Worm (Caenorhabditis elegans) whole organism, L4 larva: ENCODE data around the gene rbc-2.

Experiments
- F10B5.3 ChIP-seq: sonication (generic microtip); optimal IDR thresholded peaks from 2 replicates; lab custom pipeline; 2016; ENCODE audit warnings: mild to moderate bottlenecking, missing genetic modification characterization, missing compliant biosample characterization
- F26F4.8 ChIP-seq: fragments of 200-800 bp; sonication (Bioruptor generic); conservative IDR thresholded peaks from 2 replicates; pipeline ENCODE4 v1.3.6; 2022; ENCODE audit warnings: missing genetic modification characterization, missing compliant biosample characterization
- F37D6.2 ChIP-seq: sonication (generic microtip); optimal IDR thresholded peaks from 2 replicates; lab custom pipeline; 2016; ENCODE audit warnings: mild to moderate bottlenecking, missing genetic modification characterization, missing compliant biosample characterization
- R02D3.7 ChIP-seq: fragments of 150-350 bp; sonication (generic microtip); optimal IDR thresholded peaks from 3 replicates; lab custom pipeline; 2014; ENCODE audit warnings: missing biosample characterization, missing genetic modification characterization
- T20F7.1 ChIP-seq: fragments of 200-800 bp; sonication (Bioruptor generic); optimal IDR thresholded peaks from 2 replicates; lab custom pipeline; 2018; ENCODE audit warnings: mild to moderate bottlenecking, missing genetic modification characterization, missing compliant biosample characterization
- T26A8.4 ChIP-seq: fragments of 200-800 bp; sonication (Bioruptor generic); IDR thresholded peaks from 2 replicates; pipeline ENCODE4 v1.3.6; 2022; ENCODE audit warnings: missing genetic modification characterization, missing compliant biosample characterization
- Y105C5A.15 ChIP-seq: fragments of 200-800 bp; sonication (Bioruptor generic); IDR thresholded peaks from 2 replicates; pipeline ENCODE4 v1.3.6; 2022; ENCODE audit warnings: missing genetic modification characterization, missing compliant biosample characterization
- Y75B8A.6 ChIP-seq: fragments of 200-800 bp; sonication (Bioruptor generic); IDR thresholded peaks from 2 replicates; pipeline ENCODE4 v1.3.6; 2022; ENCODE audit warnings: missing genetic modification reagents, missing genetic modification characterization, missing compliant biosample characterization
- ZK546.5 ChIP-seq, 2 experiments: sonication (generic microtip); optimal IDR thresholded peaks; 2 replicates each; lab custom pipeline; 2017; ENCODE audit warnings: missing biosample characterization in 2 of 2, missing genetic modification characterization in 2 of 2
- aly-2 ChIP-seq: sonication (generic microtip); optimal IDR thresholded peaks from 2 replicates; lab custom pipeline; 2018; ENCODE audit warnings: missing biosample characterization, missing genetic modification characterization
- ceh-20 ChIP-seq: fragments of 200-800 bp; sonication (Bioruptor generic); IDR thresholded peaks from 2 replicates; pipeline ENCODE4 v1.3.6; 2022; ENCODE audit warnings: missing genetic modification reagents, missing genetic modification characterization, missing compliant biosample characterization
- ces-1 ChIP-seq: fragments of 150-350 bp; sonication (generic microtip); optimal IDR thresholded peaks from 4 replicates; lab custom pipeline; 2014; ENCODE audit warnings: missing biosample characterization, missing genetic modification reagents, missing genetic modification characterization
- cey-2 ChIP-seq: sonication (generic microtip); optimal IDR thresholded peaks from 3 replicates; lab custom pipeline; 2017; ENCODE audit warnings: missing genetic modification characterization, mild to moderate bottlenecking, missing compliant biosample characterization, antibody characterized with exemption, borderline replicate concordance; ENCODE audit not compliant: insufficient read depth
- ctbp-1 ChIP-seq: fragments of 200-800 bp; sonication (Bioruptor generic); IDR thresholded peaks from 2 replicates; pipeline ENCODE4 v1.3.6; 2022; ENCODE audit warnings: missing genetic modification reagents, missing genetic modification characterization, missing compliant biosample characterization
- daf-16 ChIP-seq, 3 experiments: sonication (generic microtip); optimal IDR thresholded peaks; 2 replicates each; lab custom pipeline; 2016 to 2017; ENCODE audit warnings: missing genetic modification characterization in 3 of 3, missing genetic modification reagents in 3 of 3, mild to moderate bottlenecking in 2 of 3, missing compliant biosample characterization in 2 of 3, missing biosample characterization in 1 of 3, moderate library complexity in 1 of 3
- dmd-6 ChIP-seq: fragments of 200-800 bp; sonication (Bioruptor generic); IDR thresholded peaks from 2 replicates; pipeline ENCODE4 v1.3.6; 2022; ENCODE audit warnings: missing genetic modification reagents, missing genetic modification characterization, missing compliant biosample characterization
- dpl-1 ChIP-seq: fragments of 150-350 bp; optimal IDR thresholded peaks from 2 replicates; lab custom pipeline; 2014; ENCODE audit warnings: missing biosample characterization, missing genetic modification reagents, missing genetic modification characterization
- dve-1 ChIP-seq: sonication (generic microtip); optimal IDR thresholded peaks from 2 replicates; lab custom pipeline; 2017; ENCODE audit warnings: antibody characterized with exemption, mild to moderate bottlenecking, missing genetic modification characterization, missing compliant biosample characterization; ENCODE audit not compliant: insufficient read depth
- egl-43 ChIP-seq: fragments of 200-800 bp; sonication (Bioruptor generic); IDR thresholded peaks from 2 replicates; pipeline ENCODE4 v1.3.6; 2022; ENCODE audit warnings: missing genetic modification reagents, missing genetic modification characterization, missing compliant biosample characterization
- fos-1 ChIP-seq: fragments of 150-350 bp; optimal IDR thresholded peaks from 2 replicates; lab custom pipeline; 2014; ENCODE audit warnings: missing biosample characterization, missing genetic modification characterization
- gei-8 ChIP-seq: fragments of 200-800 bp; sonication (Bioruptor generic); optimal IDR thresholded peaks from 2 replicates; lab custom pipeline; 2018; ENCODE audit warnings: mild to moderate bottlenecking, missing genetic modification characterization, missing compliant biosample characterization
- hif-1 ChIP-seq, 2 experiments: sonication (generic microtip); optimal IDR thresholded peaks; 2 replicates each; lab custom pipeline; 2016 to 2017; ENCODE audit warnings: missing compliant biosample characterization in 2 of 2, missing genetic modification characterization in 2 of 2, missing genetic modification reagents in 2 of 2, missing genotype in 2 of 2, mild to moderate bottlenecking in 1 of 2
- hlh-11 ChIP-seq: fragments of 200-800 bp; sonication (Bioruptor generic); optimal IDR thresholded peaks from 2 replicates; lab custom pipeline; 2018; ENCODE audit warnings: mild to moderate bottlenecking, missing genetic modification characterization, missing compliant biosample characterization
- hlh-30 ChIP-seq: sonication (generic microtip); optimal IDR thresholded peaks from 2 replicates; lab custom pipeline; 2017; ENCODE audit warnings: antibody characterized with exemption, mild to moderate bottlenecking, missing genetic modification characterization, missing compliant biosample characterization; ENCODE audit not compliant: insufficient read depth
- hmg-1.1 ChIP-seq: fragments of 200-800 bp; sonication (Bioruptor generic); IDR thresholded peaks from 2 replicates; pipeline ENCODE4 v1.3.6; 2022; ENCODE audit warnings: missing genetic modification reagents, missing genetic modification characterization, missing compliant biosample characterization
- lin-38 ChIP-seq: fragments of 200-800 bp; sonication (Bioruptor generic); IDR thresholded peaks from 2 replicates; pipeline ENCODE4 v1.3.6; 2022; ENCODE audit warnings: missing genetic modification reagents, missing genetic modification characterization, missing compliant biosample characterization
- lin-39 ChIP-seq: fragments of 150-350 bp; optimal IDR thresholded peaks from 2 replicates; lab custom pipeline; 2014; ENCODE audit warnings: missing biosample characterization, missing genetic modification reagents, missing genetic modification characterization
- lir-3 ChIP-seq: sonication (generic microtip); optimal IDR thresholded peaks from 2 replicates; lab custom pipeline; 2016; ENCODE audit warnings: mild to moderate bottlenecking, missing genetic modification characterization, missing compliant biosample characterization
- madf-9 ChIP-seq: fragments of 200-800 bp; sonication (Bioruptor generic); conservative IDR thresholded peaks from 2 replicates; pipeline ENCODE4 v1.3.6; 2022; ENCODE audit warnings: missing genetic modification reagents, missing genetic modification characterization, missing compliant biosample characterization
- mdt-29 ChIP-seq: fragments of 200-800 bp; sonication (Bioruptor generic); IDR thresholded peaks from 2 replicates; pipeline ENCODE4 v1.3.6; 2022; ENCODE audit warnings: missing genetic modification reagents, missing genetic modification characterization, missing compliant biosample characterization
- mep-1 ChIP-seq: fragments of 150-350 bp; sonication (generic microtip); optimal IDR thresholded peaks from 3 replicates; lab custom pipeline; 2014; ENCODE audit warnings: missing biosample characterization, missing genetic modification characterization
- mxl-2 ChIP-seq: fragments of 200-800 bp; sonication (Bioruptor generic); conservative IDR thresholded peaks from 2 replicates; pipeline ENCODE4 v1.3.6; 2022; ENCODE audit warnings: missing genetic modification reagents, missing genetic modification characterization, missing compliant biosample characterization
- mxl-3 ChIP-seq: fragments of 200-800 bp; sonication (Bioruptor generic); optimal IDR thresholded peaks from 2 replicates; lab custom pipeline; 2018; ENCODE audit warnings: mild to moderate bottlenecking, missing genetic modification characterization, missing compliant biosample characterization
- nhr-10 ChIP-seq: fragments of 150-350 bp; optimal IDR thresholded peaks from 2 replicates; lab custom pipeline; 2014; ENCODE audit warnings: missing biosample characterization, missing genetic modification characterization
- nhr-102 ChIP-seq: sonication (generic microtip); optimal IDR thresholded peaks from 2 replicates; lab custom pipeline; 2016; ENCODE audit warnings: mild to moderate bottlenecking, missing genetic modification characterization, moderate library complexity, missing compliant biosample characterization
- nhr-237 ChIP-seq: sonication (generic microtip); optimal IDR thresholded peaks from 2 replicates; lab custom pipeline; 2017; ENCODE audit warnings: missing biosample characterization, missing genetic modification characterization
- nhr-48 ChIP-seq: sonication (generic microtip); optimal IDR thresholded peaks from 2 replicates; lab custom pipeline; 2016; ENCODE audit warnings: mild to moderate bottlenecking, missing genetic modification characterization, missing compliant biosample characterization
- nhr-76 ChIP-seq: fragments of 150-350 bp; optimal IDR thresholded peaks from 2 replicates; lab custom pipeline; 2014; ENCODE audit warnings: missing biosample characterization, missing genetic modification characterization
- php-3 ChIP-seq: fragments of 200-800 bp; sonication (Bioruptor generic); IDR thresholded peaks from 2 replicates; pipeline ENCODE4 v1.3.6; 2022; ENCODE audit warnings: missing genetic modification reagents, missing genetic modification characterization, missing compliant biosample characterization
- rbr-2 ChIP-seq: sonication (generic microtip); optimal IDR thresholded peaks from 2 replicates; lab custom pipeline; 2016; ENCODE audit warnings: missing genotype, missing genetic modification characterization, missing compliant biosample characterization
- saeg-2 ChIP-seq: fragments of 200-800 bp; sonication (Bioruptor generic); IDR thresholded peaks from 2 replicates; pipeline ENCODE4 v1.3.6; 2022; ENCODE audit warnings: missing genetic modification reagents, missing genetic modification characterization, missing compliant biosample characterization
- sdz-12 ChIP-seq: fragments of 200-800 bp; sonication (Bioruptor generic); optimal IDR thresholded peaks from 2 replicates; lab custom pipeline; 2018; ENCODE audit warnings: mild to moderate bottlenecking, missing genetic modification characterization, missing compliant biosample characterization
- snpc-1.2 ChIP-seq: fragments of 200-800 bp; sonication (Bioruptor generic); IDR thresholded peaks from 2 replicates; pipeline ENCODE4 v1.3.6; 2022; ENCODE audit warnings: missing genetic modification reagents, missing genetic modification characterization, missing compliant biosample characterization
- snpc-4 ChIP-seq: fragments of 150-350 bp; optimal IDR thresholded peaks from 2 replicates; lab custom pipeline; 2014; ENCODE audit warnings: missing biosample characterization, missing genetic modification characterization
- spr-1 ChIP-seq: sonication (generic microtip); optimal IDR thresholded peaks from 2 replicates; lab custom pipeline; 2016; ENCODE audit warnings: mild to moderate bottlenecking, missing genetic modification characterization, missing compliant biosample characterization
- spr-3 ChIP-seq: fragments of 200-800 bp; sonication (Bioruptor generic); optimal IDR thresholded peaks from 2 replicates; lab custom pipeline; 2018; ENCODE audit warnings: mild to moderate bottlenecking, missing genetic modification characterization, missing compliant biosample characterization
- tag-97 ChIP-seq: fragments of 200-800 bp; sonication (Bioruptor generic); IDR thresholded peaks from 2 replicates; pipeline ENCODE4 v1.3.6; 2022; ENCODE audit warnings: missing genetic modification characterization, missing compliant biosample characterization
- tra-1 ChIP-seq: fragments of 200-800 bp; sonication (Bioruptor generic); IDR thresholded peaks from 2 replicates; pipeline ENCODE4 v1.3.6; 2022; ENCODE audit warnings: missing genetic modification reagents, missing genetic modification characterization, missing compliant biosample characterization
- zag-1 ChIP-seq: fragments of 150-350 bp; optimal IDR thresholded peaks from 2 replicates; lab custom pipeline; 2014; ENCODE audit warnings: missing biosample characterization, missing genetic modification characterization
- zfp-2 ChIP-seq: sonication (generic microtip); optimal IDR thresholded peaks from 2 replicates; lab custom pipeline; 2016; ENCODE audit warnings: mild to moderate bottlenecking, missing genetic modification characterization, missing compliant biosample characterization
- ztf-11 ChIP-seq: fragments of 150-350 bp; optimal IDR thresholded peaks from 2 replicates; lab custom pipeline; 2014; ENCODE audit warnings: missing biosample characterization, missing genetic modification characterization

The rbc-2 gene

ce11 chrIII:2535122-2535521 lies 6.6 kb upstream of the rbc-2 start (continued):
- TF ChIP-seq daf-16 (GFP tag; optimal IDR thresholded peaks at IDR 0.05; lab: Kevin White, UChicago) = no peak
- TF ChIP-seq daf-16 (tag; optimal IDR thresholded peaks at IDR 0.05; lab: Kevin White, UChicago) = no peak
- TF ChIP-seq rbr-2 (tag; lab: Kevin White, UChicago) = peak; percentile 66
- TF ChIP-seq fos-1 (tag; lab: Kevin White, UChicago) = no peak
- peak in 1 of 2 experiments; percentile 32 for TF ChIP-seq hif-1 (tag; optimal IDR thresholded peaks at IDR 0.05; lab: Kevin White, UChicago)
- TF ChIP-seq lin-39 (tag; lab: Kevin White, UChicago) = no peak
- no peak for TF ChIP-seq tra-1
- no peak for TF ChIP-seq ceh-20 (GFP tag; lab: Robert Waterston, UW)
- no peak for TF ChIP-seq mxl-3 (GFP tag; lab: Kevin White, UChicago)
- no peak for TF ChIP-seq F10B5.3 (tag; lab: Kevin White, UChicago)
- TF ChIP-seq snpc-1.2 (GFP tag; lab: Robert Waterston, UW) = no peak
- TF ChIP-seq lin-38 (GFP tag; lab: Robert Waterston, UW) = no peak
- TF ChIP-seq hlh-30 (tag; lab: Kevin White, UChicago) = peak; percentile 73
- TF ChIP-seq R02D3.7 (tag; lab: Kevin White, UChicago) = no peak
- TF ChIP-seq Y105C5A.15 (GFP tag; lab: Robert Waterston, UW) = no peak
- TF ChIP-seq zag-1 (tag; lab: Kevin White, UChicago) = no peak
- no peak for TF ChIP-seq php-3 (GFP tag; lab: Robert Waterston, UW)
- no peak for TF ChIP-seq nhr-102 (tag; lab: Kevin White, UChicago)
- TF ChIP-seq T20F7.1 = no peak
- TF ChIP-seq sdz-12 (GFP tag; lab: Kevin White, UChicago) = no peak
- no peak for TF ChIP-seq aly-2 (tag; lab: Kevin White, UChicago)
- TF ChIP-seq nhr-76 (tag; lab: Kevin White, UChicago) = no peak
- peak; percentile 60 for TF ChIP-seq mep-1 (tag; lab: Kevin White, UChicago)
- no peak for TF ChIP-seq nhr-237 (tag; lab: Kevin White, UChicago)
- TF ChIP-seq madf-9 (GFP tag; lab: Robert Waterston, UW) = no peak
- TF ChIP-seq tag-97 (GFP tag; lab: Robert Waterston, UW) = no peak
- no peak for TF ChIP-seq lir-3 (tag; lab: Kevin White, UChicago)
- no peak for TF ChIP-seq dpl-1
- TF ChIP-seq egl-43 (GFP tag; lab: Robert Waterston, UW) = no peak
- TF ChIP-seq hmg-1.1 = peak; percentile 59
- TF ChIP-seq saeg-2 (GFP tag; lab: Robert Waterston, UW) = no peak
- TF ChIP-seq ztf-11 = no peak
- no peak for TF ChIP-seq F26F4.8 (GFP tag; lab: Robert Waterston, UW)
- no peak for TF ChIP-seq spr-3 (GFP tag; lab: Kevin White, UChicago)
- TF ChIP-seq F37D6.2 (tag; lab: Kevin White, UChicago) = peak; percentile 52
- no peak for TF ChIP-seq snpc-4 (tag; lab: Kevin White, UChicago)
- 0 out of 2 replicates have a peak, but pooled peaks have one; percentile 24 for TF ChIP-seq mdt-29 (GFP tag; lab: Robert Waterston, UW)
- TF ChIP-seq spr-1 (tag; lab: Kevin White, UChicago) = no peak
- TF ChIP-seq zfp-2 = no peak
- no peak for TF ChIP-seq ctbp-1 (GFP tag; lab: Robert Waterston, UW)
- TF ChIP-seq dmd-6 (GFP tag; lab: Robert Waterston, UW) = no peak
- TF ChIP-seq cey-2 (tag; lab: Kevin White, UChicago) = no peak
- no peak for TF ChIP-seq T26A8.4 (GFP tag; lab: Robert Waterston, UW)
- no peak for TF ChIP-seq nhr-10 (tag; lab: Kevin White, UChicago)
- TF ChIP-seq ces-1 = no peak
- peak; percentile 2 for TF ChIP-seq hlh-11 (tag; lab: Kevin White, UChicago)
- TF ChIP-seq dve-1 (tag; lab: Kevin White, UChicago) = no peak
- TF ChIP-seq ZK546.5 (tag; optimal IDR thresholded peaks at IDR 0.05; lab: Kevin White, UChicago) = no peak
- no peak for TF ChIP-seq Y75B8A.6 (GFP tag; lab: Robert Waterston, UW)
- TF ChIP-seq nhr-48 (tag; lab: Kevin White, UChicago) = no peak
- TF ChIP-seq gei-8 (GFP tag; lab: Kevin White, UChicago) = no peak
- TF ChIP-seq mxl-2 (GFP tag; lab: Robert Waterston, UW) = no peak
